Worm (Caenorhabditis elegans) whole organism, midembryonic: ENCODE data around the gene srz-20.

Source experiments
- cog-1 ChIP-seq: sonication (generic microtip); optimal IDR thresholded peaks from 2 replicates; lab custom pipeline; 2016; ENCODE audit warnings: missing genetic modification characterization, missing compliant biosample characterization
- flt-1 ChIP-seq: fragments of 200-800 bp; sonication (Bioruptor generic); IDR thresholded peaks from 2 replicates; pipeline ENCODE4 v1.3.6; 2022; ENCODE audit warnings: missing genetic modification characterization, missing compliant biosample characterization
- tab-1 ChIP-seq: fragments of 200-800 bp; sonication (Bioruptor generic); IDR thresholded peaks from 2 replicates; pipeline ENCODE4 v1.3.6; 2022; ENCODE audit warnings: missing genetic modification characterization, missing compliant biosample characterization
- ztf-23 ChIP-seq: fragments of 200-800 bp; sonication (Bioruptor generic); IDR thresholded peaks from 2 replicates; pipeline ENCODE4 v1.3.6; 2022; ENCODE audit warnings: missing genetic modification reagents, missing genetic modification characterization, missing compliant biosample characterization
- ztf-29 ChIP-seq: fragments of 200-800 bp; sonication (Bioruptor generic); IDR thresholded peaks from 2 replicates; pipeline ENCODE4 v1.3.6; 2022; ENCODE audit warnings: missing genetic modification reagents, missing genetic modification characterization, missing compliant biosample characterization

- no peak for TF ChIP-seq ztf-23 (GFP tag; lab: Robert Waterston, UW)
- no peak for TF ChIP-seq flt-1
- no peak for TF ChIP-seq ztf-29 (GFP tag; lab: Robert Waterston, UW)
- TF ChIP-seq cog-1 (tag; lab: Kevin White, UChicago) = no peak
- TF ChIP-seq tab-1 (GFP tag; lab: Robert Waterston, UW) = no peak
These were observed 2.8 kb downstream of the srz-20 start, which contains the start of gene F56D6.23 for ce11 chrIV:3918160-3918559.
